Worm (Caenorhabditis elegans): ENCODE data around the gene pno-1.

Gene pno-1

ce11 chrII:9742784-9743183 lies at the start of gene pno-1:
Gene pno-1 (minus strand): TSS chrII:9742884.
- no peak for TF ChIP-seq cog-1 (tag; optimal IDR thresholded peaks at IDR 0.05)
- no peak for TF ChIP-seq flt-1 (GFP tag; IDR thresholded peaks at IDR 0.05)
- no peak for TF ChIP-seq tab-1 (GFP tag; IDR thresholded peaks at IDR 0.05)
- TF ChIP-seq ref-1 (GFP tag; conservative IDR thresholded peaks at IDR 0.05), result no peak
- TF ChIP-seq ztf-23 (GFP tag; IDR thresholded peaks at IDR 0.05), result no peak
- TF ChIP-seq ztf-29 (GFP tag; IDR thresholded peaks at IDR 0.05), result no peak
- TF ChIP-seq T22C8.4 (GFP tag; IDR thresholded peaks at IDR 0.05), result no peak
- TF ChIP-seq klf-2 (GFP tag; conservative IDR thresholded peaks at IDR 0.05), result no peak
- TF ChIP-seq med-1 (GFP tag; optimal IDR thresholded peaks at IDR 0.05; ENCODE audit: insufficient read depth), result no peak

ce11 chrII:9791185-9791584 lies 48.5 kb upstream of the pno-1 start:
- TF ChIP-seq klf-2 (GFP tag; conservative IDR thresholded peaks at IDR 0.05) (no peak), flt-1 (GFP tag; IDR thresholded peaks at IDR 0.05) (no peak), ref-1 (GFP tag; conservative IDR thresholded peaks at IDR 0.05) (no peak), med-1 (GFP tag; optimal IDR thresholded peaks at IDR 0.05; ENCODE audit: insufficient read depth) (no peak), tab-1 (GFP tag; IDR thresholded peaks at IDR 0.05) (no peak), T22C8.4 (GFP tag; IDR thresholded peaks at IDR 0.05) (no peak), ztf-23 (GFP tag; IDR thresholded peaks at IDR 0.05) (no peak), ztf-29 (GFP tag; IDR thresholded peaks at IDR 0.05) (no peak), cog-1 (tag; optimal IDR thresholded peaks at IDR 0.05) (no peak)

ce11 chrII:9787395-9788152 lies 44.9 kb upstream of the pno-1 start, which contains the start of gene cyp-13A2:
Gene cyp-13A2 (minus strand): TSS chrII:9787629.
- TF ChIP-seq tab-1 (GFP tag; IDR thresholded peaks at IDR 0.05), result no peak
- no peak for TF ChIP-seq med-1 (GFP tag; optimal IDR thresholded peaks at IDR 0.05; ENCODE audit: insufficient read depth)
- TF ChIP-seq ztf-23 (GFP tag; IDR thresholded peaks at IDR 0.05), result no peak
- TF ChIP-seq T22C8.4 (GFP tag; IDR thresholded peaks at IDR 0.05), result no peak
- no peak for TF ChIP-seq flt-1 (GFP tag; IDR thresholded peaks at IDR 0.05)
- TF ChIP-seq ztf-29 (GFP tag; IDR thresholded peaks at IDR 0.05), result no peak

- TF ChIP-seq klf-2 (GFP tag; conservative IDR thresholded peaks at IDR 0.05) (no peak), ref-1 (GFP tag; conservative IDR thresholded peaks at IDR 0.05) (no peak), T22C8.4 (GFP tag; IDR thresholded peaks at IDR 0.05) (no peak), med-1 (GFP tag; optimal IDR thresholded peaks at IDR 0.05; ENCODE audit: insufficient read depth) (no peak), tab-1 (GFP tag; IDR thresholded peaks at IDR 0.05) (no peak), ztf-23 (GFP tag; IDR thresholded peaks at IDR 0.05) (no peak), flt-1 (GFP tag; IDR thresholded peaks at IDR 0.05) (no peak), cog-1 (tag; optimal IDR thresholded peaks at IDR 0.05) (no peak), ztf-29 (GFP tag; IDR thresholded peaks at IDR 0.05) (no peak)
These were observed 43.5 kb upstream of the pno-1 start for ce11 chrII:9786215-9786614.

ce11 chrII:9782337-9782736 lies 39.7 kb upstream of the pno-1 start, which contains the start of gene T10B9.14:
Gene T10B9.14 (minus strand): TSS chrII:9782437.
- TF ChIP-seq med-1 (GFP tag; optimal IDR thresholded peaks at IDR 0.05; ENCODE audit: insufficient read depth), result no peak
- TF ChIP-seq flt-1 (GFP tag; IDR thresholded peaks at IDR 0.05), result no peak
- no peak for TF ChIP-seq tab-1 (GFP tag; IDR thresholded peaks at IDR 0.05)
- no peak for TF ChIP-seq cog-1 (tag; optimal IDR thresholded peaks at IDR 0.05)
- no peak for TF ChIP-seq klf-2 (GFP tag; conservative IDR thresholded peaks at IDR 0.05)
- TF ChIP-seq ref-1 (GFP tag; conservative IDR thresholded peaks at IDR 0.05), result no peak
- TF ChIP-seq T22C8.4 (GFP tag; IDR thresholded peaks at IDR 0.05), result no peak
- no peak for TF ChIP-seq ztf-23 (GFP tag; IDR thresholded peaks at IDR 0.05)
- no peak for TF ChIP-seq ztf-29 (GFP tag; IDR thresholded peaks at IDR 0.05)

DNA sequence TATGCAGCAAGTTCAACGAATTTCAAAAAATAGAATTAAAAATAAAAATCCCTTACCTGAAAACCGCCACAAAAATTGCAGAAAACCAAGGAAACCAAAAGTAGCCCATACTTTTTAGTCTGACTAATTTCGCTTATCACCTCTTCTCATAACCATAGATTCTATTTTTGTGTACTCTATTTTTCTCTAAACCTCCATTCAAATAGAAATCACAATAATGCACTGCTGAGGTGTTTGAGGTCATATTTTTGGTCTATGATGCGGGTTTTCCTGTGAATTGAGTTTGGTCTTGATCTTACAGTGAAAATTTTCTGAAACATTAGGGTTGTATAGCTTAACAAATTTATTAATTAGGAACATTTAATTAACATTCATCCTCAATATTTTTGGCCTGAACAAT lies 39.2 kb upstream of the pno-1 start, which contains the start of gene cyp-13A1:
cyp-13A1 (minus strand) TSS at position 156 of the 400 bp plus-strand sequence.
- TF ChIP-seq med-1 (GFP tag; optimal IDR thresholded peaks at IDR 0.05; ENCODE audit: insufficient read depth) (no peak), T22C8.4 (GFP tag; IDR thresholded peaks at IDR 0.05) (no peak), cog-1 (tag; optimal IDR thresholded peaks at IDR 0.05) (no peak), ztf-23 (GFP tag; IDR thresholded peaks at IDR 0.05) (no peak), tab-1 (GFP tag; IDR thresholded peaks at IDR 0.05) (no peak), klf-2 (GFP tag; conservative IDR thresholded peaks at IDR 0.05) (no peak), ztf-29 (GFP tag; IDR thresholded peaks at IDR 0.05) (no peak), flt-1 (GFP tag; IDR thresholded peaks at IDR 0.05) (no peak), ref-1 (GFP tag; conservative IDR thresholded peaks at IDR 0.05) (no peak)

DNA sequence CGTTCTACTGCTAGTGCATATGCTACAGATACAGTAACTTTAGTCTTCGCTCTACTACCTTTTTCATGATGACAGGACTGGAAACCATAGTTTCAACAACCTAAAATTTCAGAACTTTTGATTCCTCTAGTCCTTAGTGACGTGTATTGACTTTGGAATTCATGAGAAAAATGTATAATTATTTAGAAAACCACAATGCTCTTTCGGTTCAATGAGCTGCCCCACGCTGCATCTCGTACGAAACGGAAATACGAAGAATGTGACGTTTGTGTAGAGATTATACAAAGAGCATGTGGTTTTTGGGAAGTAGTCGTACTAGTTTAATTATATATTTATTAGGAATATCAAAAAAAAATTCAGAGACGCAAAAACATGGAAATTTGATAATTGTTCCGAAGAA lies 35.8 kb upstream of the pno-1 start:
- no peak for TF ChIP-seq ztf-29 (GFP tag; IDR thresholded peaks at IDR 0.05)
- TF ChIP-seq med-1 (GFP tag; optimal IDR thresholded peaks at IDR 0.05; ENCODE audit: insufficient read depth), result no peak
- no peak for TF ChIP-seq klf-2 (GFP tag; conservative IDR thresholded peaks at IDR 0.05)
- TF ChIP-seq ref-1 (GFP tag; conservative IDR thresholded peaks at IDR 0.05), result no peak
- TF ChIP-seq tab-1 (GFP tag; IDR thresholded peaks at IDR 0.05), result no peak
- TF ChIP-seq ztf-23 (GFP tag; IDR thresholded peaks at IDR 0.05), result no peak
- TF ChIP-seq cog-1 (tag; optimal IDR thresholded peaks at IDR 0.05), result no peak
- TF ChIP-seq flt-1 (GFP tag; IDR thresholded peaks at IDR 0.05), result no peak
- TF ChIP-seq T22C8.4 (GFP tag; IDR thresholded peaks at IDR 0.05), result no peak

- no peak for TF ChIP-seq T22C8.4 (GFP tag; IDR thresholded peaks at IDR 0.05)
- TF ChIP-seq tab-1 (GFP tag; IDR thresholded peaks at IDR 0.05), result no peak
- TF ChIP-seq flt-1 (GFP tag; IDR thresholded peaks at IDR 0.05), result no peak
- no peak for TF ChIP-seq ztf-23 (GFP tag; IDR thresholded peaks at IDR 0.05)
- TF ChIP-seq cog-1 (tag; optimal IDR thresholded peaks at IDR 0.05), result no peak
- TF ChIP-seq med-1 (GFP tag; optimal IDR thresholded peaks at IDR 0.05; ENCODE audit: insufficient read depth), result no peak
- TF ChIP-seq klf-2 (GFP tag; conservative IDR thresholded peaks at IDR 0.05), result no peak
- TF ChIP-seq ztf-29 (GFP tag; IDR thresholded peaks at IDR 0.05), result no peak
These were observed 33.1 kb upstream of the pno-1 start, which contains the start of gene T10B9.9 for ce11 chrII:9775790-9776189. Gene T10B9.9 (minus strand): TSS chrII:9775890.

- TF ChIP-seq klf-2 (GFP tag; conservative IDR thresholded peaks at IDR 0.05), result peak; percentile 92
- peak; percentile 90 for TF ChIP-seq ztf-23 (GFP tag; IDR thresholded peaks at IDR 0.05)
- peak; percentile 94 for TF ChIP-seq flt-1 (GFP tag; IDR thresholded peaks at IDR 0.05)
- peak; percentile 47 for TF ChIP-seq cog-1 (tag; optimal IDR thresholded peaks at IDR 0.05)
- peak; percentile 84 for TF ChIP-seq ztf-29 (GFP tag; IDR thresholded peaks at IDR 0.05)
- peak; percentile 63 for TF ChIP-seq med-1 (GFP tag; optimal IDR thresholded peaks at IDR 0.05; ENCODE audit: insufficient read depth)
- peak; percentile 94 for TF ChIP-seq tab-1 (GFP tag; IDR thresholded peaks at IDR 0.05)
- peak; percentile 79 for TF ChIP-seq ref-1 (GFP tag; conservative IDR thresholded peaks at IDR 0.05)
- TF ChIP-seq T22C8.4 (GFP tag; IDR thresholded peaks at IDR 0.05), result peak; percentile 81
These were observed 32.0 kb upstream of the pno-1 start for ce11 chrII:9774653-9775052.
